Fruit fly (Drosophila melanogaster) whole organism, embryonic: ENCODE data around the gene Nepl21.

Source experiments
- BtbVII ChIP-seq: fragments of 200-800 bp; sonication (Bioruptor generic); optimal IDR thresholded peaks from 3 replicates; lab custom pipeline; 2017; ENCODE audit warnings: missing biosample characterization, mild to moderate bottlenecking, missing genetic modification characterization
- CG10543 ChIP-seq: fragments of 200-800 bp; sonication (Bioruptor generic); optimal IDR thresholded peaks from 3 replicates; lab custom pipeline; 2017; ENCODE audit warnings: missing biosample characterization, mild to moderate bottlenecking, missing genetic modification characterization, moderate library complexity
- CG10979 ChIP-seq: fragments of 200-800 bp; sonication (Bioruptor generic); optimal IDR thresholded peaks from 2 replicates; lab custom pipeline; 2018; ENCODE audit warnings: missing biosample characterization, mild to moderate bottlenecking, missing genetic modification characterization, moderate library complexity
- CG12071 ChIP-seq: fragments of 200-800 bp; sonication (Bioruptor generic); optimal IDR thresholded peaks from 3 replicates; lab custom pipeline; 2018; ENCODE audit warnings: missing biosample characterization, mild to moderate bottlenecking, missing genetic modification characterization
- CG12219 ChIP-seq: fragments of 200-800 bp; sonication (Bioruptor generic); optimal IDR thresholded peaks from 3 replicates; lab custom pipeline; 2018; ENCODE audit warnings: missing biosample characterization, mild to moderate bottlenecking, missing genetic modification characterization
- CG12769 ChIP-seq: fragments of 200-800 bp; sonication (Bioruptor generic); optimal IDR thresholded peaks from 2 replicates; lab custom pipeline; 2019; ENCODE audit warnings: missing biosample characterization, mild to moderate bottlenecking, missing genetic modification characterization, moderate library complexity
- CG13287 ChIP-seq: fragments of 200-800 bp; sonication (Bioruptor generic); IDR thresholded peaks from 2 replicates; pipeline ENCODE4 v1.3.6; 2022; ENCODE audit warnings: missing biosample characterization, missing genetic modification characterization; ENCODE audit not compliant: partially characterized antibody
- CG16815 ChIP-seq: fragments of 200-800 bp; sonication (Bioruptor generic); optimal IDR thresholded peaks from 3 replicates; lab custom pipeline; 2017; ENCODE audit warnings: missing biosample characterization, mild to moderate bottlenecking, missing genetic modification characterization
- CG1832 ChIP-seq: fragments of 200-800 bp; sonication (Bioruptor generic); optimal IDR thresholded peaks from 2 replicates; lab custom pipeline; 2017; ENCODE audit warnings: missing biosample characterization, mild to moderate bottlenecking, missing genetic modification characterization, inconsistent platforms
- CG3281 ChIP-seq: fragments of 200-800 bp; sonication (Bioruptor generic); optimal IDR thresholded peaks from 3 replicates; lab custom pipeline; 2017; ENCODE audit warnings: missing biosample characterization, mild to moderate bottlenecking, missing genetic modification characterization
- CG34376 ChIP-seq: fragments of 200-800 bp; sonication (Bioruptor generic); optimal IDR thresholded peaks from 2 replicates; lab custom pipeline; 2018; ENCODE audit warnings: missing biosample characterization, mild to moderate bottlenecking, missing genetic modification characterization
- CG4617 ChIP-seq: fragments of 200-800 bp; sonication (Bioruptor generic); optimal IDR thresholded peaks from 3 replicates; lab custom pipeline; 2016; ENCODE audit warnings: missing biosample characterization, missing genetic modification characterization, borderline replicate concordance
- CG8765 ChIP-seq: fragments of 200-800 bp; sonication (Bioruptor generic); IDR thresholded peaks from 2 replicates; pipeline ENCODE4 v1.3.6; 2022; ENCODE audit warnings: missing biosample characterization, missing genetic modification characterization
- CG9609 ChIP-seq: fragments of 200-800 bp; sonication (Bioruptor generic); optimal IDR thresholded peaks from 3 replicates; lab custom pipeline; 2016; ENCODE audit warnings: missing biosample characterization, missing genetic modification characterization
- CG9932 ChIP-seq: fragments of 200-800 bp; sonication (Bioruptor generic); IDR thresholded peaks from 2 replicates; pipeline ENCODE4 v1.3.6; 2022; ENCODE audit warnings: missing biosample characterization, missing genetic modification characterization
- Ets65A ChIP-seq: fragments of 200-800 bp; sonication (Bioruptor generic); peaks from one replicate; lab custom pipeline; 2016; ENCODE audit warnings: missing biosample characterization, missing genetic modification characterization
- Fer2 ChIP-seq: fragments of 200-800 bp; sonication (Bioruptor generic); optimal IDR thresholded peaks from 2 replicates; lab custom pipeline; 2018; ENCODE audit warnings: missing biosample characterization, mild to moderate bottlenecking, missing genetic modification characterization, moderate library complexity
- Med ChIP-seq: fragments of 200-800 bp; sonication (Bioruptor generic); peaks from one replicate; lab custom pipeline; 2016; ENCODE audit warnings: missing biosample characterization, missing genetic modification characterization, mild to moderate bottlenecking, inconsistent platforms, moderate library complexity
- PHDP ChIP-seq: fragments of 200-800 bp; sonication (Bioruptor generic); optimal IDR thresholded peaks from 3 replicates; lab custom pipeline; 2018; ENCODE audit warnings: missing biosample characterization, mild to moderate bottlenecking, missing genetic modification characterization, moderate library complexity
- disco-r ChIP-seq: fragments of 200-800 bp; sonication (Bioruptor generic); optimal IDR thresholded peaks from 2 replicates; lab custom pipeline; 2016; ENCODE audit warnings: missing biosample characterization, missing genetic modification characterization
- ewg ChIP-seq: fragments of 200-800 bp; sonication (Bioruptor generic); optimal IDR thresholded peaks from 3 replicates; lab custom pipeline; 2017; ENCODE audit warnings: mild to moderate bottlenecking, missing biosample characterization, missing genetic modification reagents, missing genetic modification characterization
- gem ChIP-seq: fragments of 200-800 bp; sonication (Bioruptor generic); optimal IDR thresholded peaks from 2 replicates; lab custom pipeline; 2019; ENCODE audit warnings: missing biosample characterization, mild to moderate bottlenecking, missing genetic modification characterization, moderate library complexity
- her ChIP-seq: fragments of 200-800 bp; sonication (Bioruptor generic); optimal IDR thresholded peaks from 2 replicates; lab custom pipeline; 2016; ENCODE audit warnings: missing biosample characterization, missing genetic modification characterization
- lbe ChIP-seq: fragments of 200-800 bp; sonication (Bioruptor generic); optimal IDR thresholded peaks from 2 replicates; lab custom pipeline; 2016; ENCODE audit warnings: missing biosample characterization, mild to moderate bottlenecking, missing genetic modification characterization
- mld ChIP-seq: fragments of 200-800 bp; sonication (Bioruptor generic); IDR thresholded peaks from 3 replicates; pipeline ENCODE4 v1.3.6; 2022; ENCODE audit warnings: missing biosample characterization, missing genetic modification characterization; ENCODE audit not compliant: partially characterized antibody
- nom ChIP-seq: fragments of 200-800 bp; sonication (Bioruptor generic); optimal IDR thresholded peaks from 2 replicates; lab custom pipeline; 2017; ENCODE audit warnings: missing biosample characterization, missing genetic modification characterization, mild to moderate bottlenecking, moderate library complexity, missing genetic modification reagents
- sd ChIP-seq: fragments of 200-800 bp; sonication (Bioruptor generic); optimal IDR thresholded peaks from 3 replicates; lab custom pipeline; 2018; ENCODE audit warnings: missing biosample characterization, mild to moderate bottlenecking, missing genetic modification characterization, moderate library complexity
- slbo ChIP-seq: fragments of 200-800 bp; sonication (Bioruptor generic); IDR thresholded peaks from 2 replicates; pipeline ENCODE4 v1.3.6; 2022; ENCODE audit warnings: missing biosample characterization, missing genetic modification characterization
- so ChIP-seq: fragments of 200-800 bp; sonication (Bioruptor generic); IDR thresholded peaks from 3 replicates; pipeline ENCODE4 v1.3.6; 2022; ENCODE audit warnings: missing biosample characterization, missing genetic modification characterization
- sr ChIP-seq: fragments of 200-800 bp; sonication (Bioruptor generic); IDR thresholded peaks from 3 replicates; pipeline ENCODE4 v1.3.6; 2022; ENCODE audit warnings: missing biosample characterization, missing genetic modification characterization
- stwl ChIP-seq: fragments of 200-800 bp; sonication (Bioruptor generic); optimal IDR thresholded peaks from 3 replicates; lab custom pipeline; 2018; ENCODE audit warnings: missing biosample characterization, mild to moderate bottlenecking, missing genetic modification characterization, moderate library complexity
- sug ChIP-seq: fragments of 200-800 bp; optimal IDR thresholded peaks from 2 replicates; lab custom pipeline; 2019; ENCODE audit warnings: missing biosample characterization, mild to moderate bottlenecking, missing genetic modification characterization, moderate library complexity
- tap ChIP-seq: fragments of 200-800 bp; optimal IDR thresholded peaks from 3 replicates; lab custom pipeline; 2019; ENCODE audit warnings: missing biosample characterization, mild to moderate bottlenecking, missing genetic modification characterization, moderate library complexity
- twi ChIP-seq: fragments of 200-800 bp; optimal IDR thresholded peaks from 2 replicates; lab custom pipeline; 2019; ENCODE audit warnings: missing biosample characterization, mild to moderate bottlenecking, missing genetic modification characterization, moderate library complexity

Nepl21 gene

dm6 chr3R:28913890-28914750, 30.6 kb downstream of the Nepl21 start:
- TF ChIP-seq Med (GFP tag; lab: Kevin White, UChicago) (peak; percentile 2), slbo (peak; percentile 23; the same call in 1 of the 2 replicates), sug (tag; lab: Kevin White, UChicago) (no peak), so (GFP tag; lab: Robert Waterston, UW) (0 out of 3 replicates have a peak, but pooled peaks have one; percentile 12), nom (GFP tag; lab: Kevin White, UChicago) (peak; percentile 67), tap (tag; lab: Kevin White, UChicago) (no peak), PHDP (tag; lab: Kevin White, UChicago) (no peak), CG1832 (GFP tag; lab: Kevin White, UChicago) (peak; percentile 23), CG12769 (tag; lab: Kevin White, UChicago) (peak; percentile 79), CG10979 (tag; lab: Kevin White, UChicago) (no peak), CG10543 (peak; percentile 31), twi (tag; lab: Kevin White, UChicago) (peak; percentile 10), Ets65A (peak; percentile 59), sd (tag; lab: Kevin White, UChicago) (peak; percentile 50), sr (peak; percentile 95)
- TF ChIP-seq, all 482 proteins: peak for 11

DNA sequence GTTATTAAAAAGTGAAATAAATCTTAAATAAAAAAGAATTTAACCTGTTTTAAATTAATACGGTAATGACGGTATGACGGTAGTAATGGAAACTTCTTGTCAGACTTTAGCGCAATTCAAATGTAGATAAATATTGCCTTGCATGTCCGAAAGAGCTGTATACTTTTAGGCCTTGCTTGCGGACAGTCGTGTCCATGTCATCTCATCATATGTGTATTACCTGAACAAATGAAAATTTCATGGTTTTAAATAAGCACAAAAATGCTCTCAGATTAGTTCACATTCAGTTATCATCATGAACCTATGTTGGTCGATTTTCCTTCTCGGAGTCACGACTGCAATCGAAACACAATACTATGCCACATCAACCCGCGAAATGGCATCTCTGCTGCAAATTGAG, 39.3 kb downstream of the Nepl21 start, which contains the start of gene CG11828:
Gene CG11828, plus strand, starts transcription at position 301 of the 400 bp plus-strand sequence.
- TF ChIP-seq CG8765 (GFP tag; lab: Robert Waterston, UW) (no peak), ewg (GFP tag; lab: Kevin White, UChicago) (no peak), CG34376 (GFP tag; lab: Kevin White, UChicago) (no peak), disco-r (GFP tag; lab: Kevin White, UChicago) (no peak), gem (tag; lab: Kevin White, UChicago) (no peak), CG16815 (no peak), mld (GFP tag; lab: Robert Waterston, UW) (no peak), CG9609 (GFP tag; lab: Kevin White, UChicago) (no peak), lbe (no peak), her (GFP tag; lab: Kevin White, UChicago) (no peak), CG4617 (GFP tag; lab: Kevin White, UChicago) (no peak), CG9932 (no peak), PHDP (tag; lab: Kevin White, UChicago) (no peak), stwl (tag; lab: Kevin White, UChicago) (no peak), CG12071 (no peak), Fer2 (tag; lab: Kevin White, UChicago) (no peak), CG3281 (GFP tag; lab: Kevin White, UChicago) (no peak), CG12219 (GFP tag; lab: Kevin White, UChicago) (no peak), CG13287 (no peak), BtbVII (GFP tag; lab: Kevin White, UChicago) (no peak)
